Worm (Caenorhabditis elegans): Measurements from ENCODE around the gene algn-2.
"Not testable (repeated sequence)": the region's sequence is repeated elsewhere in the genome, so short reads cannot be mapped to it uniquely, and the experiment has no call there.

Gene algn-2

DNA sequence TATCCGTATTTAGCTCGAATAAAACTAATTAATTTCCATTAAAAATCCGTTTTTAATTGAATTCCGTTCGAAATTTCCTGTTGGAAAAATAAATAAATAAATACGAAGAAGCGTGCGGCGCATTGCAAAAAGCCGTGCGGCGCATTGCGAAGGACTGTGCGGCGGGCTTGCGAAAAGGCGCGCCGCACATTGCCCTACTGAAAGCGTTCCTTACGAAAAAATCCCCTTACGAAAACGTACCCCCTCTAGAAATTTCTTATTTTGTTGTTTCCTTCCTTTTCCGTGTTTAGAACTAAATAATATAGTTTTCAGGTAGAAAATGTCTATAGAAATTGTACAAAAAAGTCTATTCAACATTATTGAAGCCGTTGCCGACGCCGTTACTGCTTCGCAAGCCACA, 24.7 kb upstream of the algn-2 start, which contains the start of gene F09E5.8:
TSS of gene F09E5.8 (plus strand) at position 313 of the 400 bp plus-strand sequence.
- TF ChIP-seq jun-1 (tag; optimal IDR thresholded peaks at IDR 0.05); nhr-77 (tag; optimal IDR thresholded peaks at IDR 0.05); nhr-43 (tag; optimal IDR thresholded peaks at IDR 0.05; ENCODE audit: poor library complexity, severe bottlenecking): not testable (repeated sequence)

DNA sequence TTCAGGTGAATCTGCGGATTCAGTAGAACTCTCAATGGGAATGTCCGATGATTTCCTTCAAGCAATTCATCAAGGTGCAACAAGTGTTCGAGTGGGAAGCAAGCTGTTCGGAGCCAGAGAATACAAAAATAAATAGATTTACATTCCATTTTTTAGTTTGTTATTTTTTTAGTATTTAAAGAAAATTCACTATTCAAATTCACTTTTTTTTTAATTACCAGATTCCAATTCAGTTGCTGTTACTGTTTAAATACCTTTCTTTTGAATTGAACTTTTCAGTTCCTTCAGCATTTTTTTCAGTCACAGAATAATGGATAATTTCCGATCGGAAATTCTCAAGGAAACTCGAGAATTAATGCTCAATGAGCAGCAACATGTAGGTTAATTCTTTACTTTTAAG, 23.3 kb upstream of the algn-2 start, which contains the start of gene F09E5.7:
TSS of gene F09E5.7 (plus strand) at position 301 of the 400 bp plus-strand sequence.
- TF ChIP-seq zag-1 (tag; optimal IDR thresholded peaks at IDR 0.05) (no peak), jun-1 (tag; optimal IDR thresholded peaks at IDR 0.05) (no peak), nhr-77 (tag; optimal IDR thresholded peaks at IDR 0.05) (no peak), fkh-10 (GFP tag; optimal IDR thresholded peaks at IDR 0.05) (no peak), nhr-25 (tag; optimal IDR thresholded peaks at IDR 0.05) (no peak), egl-5 (tag; optimal IDR thresholded peaks at IDR 0.05) (no peak), nhr-11 (tag; optimal IDR thresholded peaks at IDR 0.05) (no peak)

ce11 chrII:5353642-5354041, 21.4 kb upstream of the algn-2 start:
- TF ChIP-seq lsy-12 (tag; optimal IDR thresholded peaks at IDR 0.05) (peak; percentile 70), pqm-1 (tag; optimal IDR thresholded peaks at IDR 0.05) (no peak), aly-2 (tag; optimal IDR thresholded peaks at IDR 0.05) (no peak), elt-2 (tag; optimal IDR thresholded peaks at IDR 0.05) (peak; percentile 37), nhr-76 (tag; optimal IDR thresholded peaks at IDR 0.05) (no peak), nhr-43 (tag; optimal IDR thresholded peaks at IDR 0.05; ENCODE audit: poor library complexity, severe bottlenecking) (peak; percentile 70)

ce11 chrII:5355384-5355783, 19.7 kb upstream of the algn-2 start, which contains the start of gene srg-69:
Gene srg-69 (plus strand): TSS chrII:5355684.
- no peak for TF ChIP-seq pqm-1 (tag; optimal IDR thresholded peaks at IDR 0.05)
- no peak for TF ChIP-seq ama-1 (optimal IDR thresholded peaks at IDR 0.05)
- TF ChIP-seq sea-2 (GFP tag; optimal IDR thresholded peaks at IDR 0.05) = no peak
- TF ChIP-seq nhr-43 (tag; optimal IDR thresholded peaks at IDR 0.05; ENCODE audit: poor library complexity, severe bottlenecking) = no peak
- no peak for TF ChIP-seq nhr-28 (tag; optimal IDR thresholded peaks at IDR 0.05)
- TF ChIP-seq hmg-11 (tag; optimal IDR thresholded peaks at IDR 0.05) = no peak

ce11 chrII:5358137-5358745, 16.8 kb upstream of the algn-2 start, which contains the start of the genes F09E5.11 and bmy-1:
Gene F09E5.11 (minus strand): TSS chrII:5358187.
Gene bmy-1 (plus strand): TSS chrII:5358695.
- TF ChIP-seq aly-2 (tag; optimal IDR thresholded peaks at IDR 0.05) = no peak
- TF ChIP-seq elt-3 (tag; optimal IDR thresholded peaks at IDR 0.05) = no peak
- peak; percentile 17 for TF ChIP-seq tbx-2 (tag; optimal IDR thresholded peaks at IDR 0.05)
- TF ChIP-seq fkh-2 (tag; optimal IDR thresholded peaks at IDR 0.05) = no peak
- TF ChIP-seq elt-2 (tag; optimal IDR thresholded peaks at IDR 0.05) = peak; percentile 85
- peak; percentile 70 for TF ChIP-seq nhr-25 (tag; optimal IDR thresholded peaks at IDR 0.05)
- peak; percentile 70 for TF ChIP-seq hmg-11 (tag; optimal IDR thresholded peaks at IDR 0.05)
- no peak for TF ChIP-seq ZK546.5 (tag; optimal IDR thresholded peaks at IDR 0.05)
- TF ChIP-seq ztf-11 (tag; optimal IDR thresholded peaks at IDR 0.05) = no peak
- peak; percentile 88 for TF ChIP-seq nhr-43 (tag; optimal IDR thresholded peaks at IDR 0.05; ENCODE audit: poor library complexity, severe bottlenecking)
- no peak for TF ChIP-seq fos-1 (tag; optimal IDR thresholded peaks at IDR 0.05)
- TF ChIP-seq daf-12 (tag; optimal IDR thresholded peaks at IDR 0.05) = no peak
- TF ChIP-seq nhr-23 (tag; optimal IDR thresholded peaks at IDR 0.05) = peak; percentile 62
- TF ChIP-seq nhr-237 (tag; optimal IDR thresholded peaks at IDR 0.05) = no peak
- TF ChIP-seq ceh-82 (tag; optimal IDR thresholded peaks at IDR 0.05) = peak; percentile 78
- TF ChIP-seq jun-1 (tag; optimal IDR thresholded peaks at IDR 0.05) = peak; percentile 35
- no peak for TF ChIP-seq ceh-9 (tag; optimal IDR thresholded peaks at IDR 0.05)
- TF ChIP-seq nhr-12 (tag; optimal IDR thresholded peaks at IDR 0.05) = no peak
- peak; percentile 40 for TF ChIP-seq skn-1 (tag; optimal IDR thresholded peaks at IDR 0.05)
- TF ChIP-seq nfya-1 (tag; optimal IDR thresholded peaks at IDR 0.05; ENCODE audit: insufficient read depth) = peak; percentile 79
- peak; percentile 71 for TF ChIP-seq lsy-12 (tag; optimal IDR thresholded peaks at IDR 0.05)
- no peak for TF ChIP-seq mml-1 (tag; optimal IDR thresholded peaks at IDR 0.05)
- TF ChIP-seq pqm-1 (tag; optimal IDR thresholded peaks at IDR 0.05) = peak; percentile 39
- no peak for TF ChIP-seq nhr-76 (tag; optimal IDR thresholded peaks at IDR 0.05)
- TF ChIP-seq zag-1 (tag; optimal IDR thresholded peaks at IDR 0.05) = no peak
- TF ChIP-seq elt-1 (tag; optimal IDR thresholded peaks at IDR 0.05) = no peak
- TF ChIP-seq nhr-67 (tag; optimal IDR thresholded peaks at IDR 0.05) = no peak
- TF ChIP-seq sea-2 (GFP tag; optimal IDR thresholded peaks at IDR 0.05) = no peak
- no peak for TF ChIP-seq nhr-11 (tag; optimal IDR thresholded peaks at IDR 0.05)
- peak; percentile 75 for TF ChIP-seq pha-4 (tag; optimal IDR thresholded peaks at IDR 0.05)
- TF ChIP-seq snpc-4 (tag; optimal IDR thresholded peaks at IDR 0.05) = peak; percentile 81
- peak; percentile 51 for TF ChIP-seq egl-5 (tag; optimal IDR thresholded peaks at IDR 0.05)
- TF ChIP-seq lin-15B (tag; optimal IDR thresholded peaks at IDR 0.05) = peak; percentile 89
- no peak for TF ChIP-seq ceh-16 (tag; optimal IDR thresholded peaks at IDR 0.05)
- TF ChIP-seq fkh-10 (GFP tag; optimal IDR thresholded peaks at IDR 0.05) = peak; percentile 58
- no peak for TF ChIP-seq nhr-28 (tag; optimal IDR thresholded peaks at IDR 0.05)
- TF ChIP-seq mdl-1 (tag; optimal IDR thresholded peaks at IDR 0.05) = no peak
- TF ChIP-seq egl-27 (tag; optimal IDR thresholded peaks at IDR 0.05) = no peak
- no peak for TF ChIP-seq ztf-4 (tag; optimal IDR thresholded peaks at IDR 0.05)
- TF ChIP-seq lin-39 (tag; optimal IDR thresholded peaks at IDR 0.05) = peak; percentile 80

Measured in whole organism, L3 larva.